Worm (Caenorhabditis elegans): ENCODE measurements around the gene F38B2.4.

DNA sequence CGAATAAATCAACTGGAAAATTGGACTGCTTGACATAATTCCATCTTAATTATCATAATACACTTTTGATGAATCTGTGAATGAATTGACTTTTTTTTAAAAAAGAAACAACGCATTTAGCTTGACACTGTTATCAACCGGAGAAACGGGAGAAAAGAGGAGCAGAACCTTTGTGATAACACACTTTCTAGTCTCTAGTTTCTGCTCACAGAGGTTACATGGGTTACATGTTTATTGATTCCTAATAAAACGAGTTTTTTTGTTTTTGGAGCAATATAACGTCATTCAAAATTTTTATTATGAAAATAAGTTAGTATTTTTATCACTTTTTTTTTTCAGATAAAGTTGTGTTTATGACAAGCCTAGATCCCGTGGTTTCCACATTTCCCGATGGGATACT lies 30.4 kb upstream of the F38B2.4 start, which contains the start of gene hizr-1:
- TF ChIP-seq cnd-1 (tag; optimal IDR thresholded peaks at IDR 0.05) (no peak), nhr-28 (tag; optimal IDR thresholded peaks at IDR 0.05) (no peak), nhr-237 (tag; optimal IDR thresholded peaks at IDR 0.05) (no peak), elt-3 (tag; optimal IDR thresholded peaks at IDR 0.05) (no peak), lin-13 (tag; optimal IDR thresholded peaks at IDR 0.05) (no peak), sptf-1 (tag; optimal IDR thresholded peaks at IDR 0.05) (no peak), pha-4 (tag; optimal IDR thresholded peaks at IDR 0.05) (no peak), unc-62 (GFP tag; optimal IDR thresholded peaks at IDR 0.05) (no peak), snpc-4 (tag; optimal IDR thresholded peaks at IDR 0.05) (no peak), mab-5 (tag; optimal IDR thresholded peaks at IDR 0.05) (no peak), blmp-1 (tag; optimal IDR thresholded peaks at IDR 0.05) (no peak), M03D4.4 (tag; optimal IDR thresholded peaks at IDR 0.05) (no peak)

All from whole organism, mixed stage, embryonic.